Fruit fly (Drosophila melanogaster) whole organism, adult: ENCODE results near the gene Creld.

Source experiments
- CG11617 ChIP-seq: fragments of 200-800 bp; sonication (Bioruptor generic); optimal IDR thresholded peaks from 2 replicates; lab custom pipeline; 2017; ENCODE audit warnings: mild to moderate bottlenecking, missing biosample characterization, missing genetic modification reagents, missing genetic modification characterization
- CG12768 ChIP-seq: fragments of 200-800 bp; sonication (Bioruptor generic); optimal IDR thresholded peaks from 2 replicates; lab custom pipeline; 2017; ENCODE audit warnings: missing biosample characterization, missing genetic modification characterization, mild to moderate bottlenecking, moderate library complexity, missing genetic modification reagents
- CG14711 ChIP-seq: fragments of 200-800 bp; sonication (Bioruptor generic); optimal IDR thresholded peaks from 2 replicates; lab custom pipeline; 2018; ENCODE audit warnings: missing biosample characterization, mild to moderate bottlenecking, missing genetic modification characterization, moderate library complexity
- CG1620 ChIP-seq: fragments of 200-800 bp; sonication (Bioruptor generic); optimal IDR thresholded peaks from 2 replicates; lab custom pipeline; 2016; ENCODE audit warnings: missing biosample characterization, missing genetic modification characterization
- CG33017 ChIP-seq: fragments of 200-800 bp; sonication (Bioruptor generic); optimal IDR thresholded peaks from 2 replicates; lab custom pipeline; 2018; ENCODE audit warnings: missing biosample characterization, mild to moderate bottlenecking, missing genetic modification characterization, moderate library complexity
- CG7045 ChIP-seq: fragments of 200-800 bp; sonication (Bioruptor generic); optimal IDR thresholded peaks from 2 replicates; lab custom pipeline; 2017; ENCODE audit warnings: missing biosample characterization, mild to moderate bottlenecking, missing genetic modification characterization
- Clk ChIP-seq: fragments of 200-800 bp; sonication (Bioruptor generic); optimal IDR thresholded peaks from 2 replicates; lab custom pipeline; 2017; ENCODE audit warnings: missing biosample characterization, missing genetic modification characterization
- Crg-1 ChIP-seq: fragments of 200-800 bp; sonication (Bioruptor generic); optimal IDR thresholded peaks from 2 replicates; lab custom pipeline; 2016; ENCODE audit warnings: missing biosample characterization, missing genetic modification characterization
- Hr96 ChIP-seq: fragments of 200-800 bp; sonication (Bioruptor generic); optimal IDR thresholded peaks from 2 replicates; lab custom pipeline; 2016; ENCODE audit warnings: missing biosample characterization, missing genetic modification characterization
- Mnt ChIP-seq: fragments of 200-800 bp; sonication (Bioruptor generic); optimal IDR thresholded peaks from 2 replicates; lab custom pipeline; 2016; ENCODE audit warnings: missing biosample characterization, mild to moderate bottlenecking, missing genetic modification characterization
- cnc ChIP-seq, 2 experiments: fragments of >200 bp; optimal IDR thresholded peaks; 2 replicates each; lab custom pipeline; 2017
- ovo ChIP-seq: fragments of 200-800 bp; sonication (Bioruptor generic); optimal IDR thresholded peaks from 2 replicates; lab custom pipeline; 2016; ENCODE audit warnings: missing biosample characterization, missing genetic modification characterization
- pad ChIP-seq: fragments of 200-800 bp; sonication (Bioruptor generic); optimal IDR thresholded peaks from 3 replicates; lab custom pipeline; 2017; ENCODE audit warnings: missing biosample characterization, missing genetic modification characterization, mild to moderate bottlenecking, moderate library complexity, missing genetic modification reagents
- tj ChIP-seq: fragments of 200-800 bp; sonication (Bioruptor generic); optimal IDR thresholded peaks from 3 replicates; lab custom pipeline; 2017; ENCODE audit warnings: missing biosample characterization, mild to moderate bottlenecking, missing genetic modification characterization, moderate library complexity

DNA sequence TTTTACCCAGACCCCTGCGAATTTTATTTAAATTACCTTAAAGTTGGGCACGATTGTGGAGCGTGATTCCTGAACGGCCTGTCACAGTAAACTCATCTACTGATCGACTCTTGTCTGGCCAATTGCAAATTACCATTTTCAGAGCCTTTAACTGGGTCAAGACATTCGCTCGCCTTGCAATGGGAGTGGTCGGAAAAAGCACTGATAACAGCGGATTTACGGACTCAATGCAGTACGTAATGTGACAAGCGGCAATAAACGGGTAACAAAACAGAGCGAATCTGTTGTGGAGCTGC lies 33.9 kb downstream of the Creld start:
- TF ChIP-seq CG12768 (GFP tag; lab: Kevin White, UChicago) (no peak), tj (no peak), CG11617 (no peak), CG14711 (tag; lab: Kevin White, UChicago) (no peak), pad (GFP tag; lab: Kevin White, UChicago) (no peak), Crg-1 (no peak), Hr96 (GFP tag; lab: Kevin White, UChicago) (no peak), CG1620 (no peak), CG33017 (tag; lab: Kevin White, UChicago) (no peak), ovo (GFP tag; lab: Kevin White, UChicago) (no peak), Clk (no peak), cnc (optimal IDR thresholded peaks at IDR 0.05; lab: Kevin White, UChicago) (no peak), Mnt (no peak), CG7045 (GFP tag; lab: Kevin White, UChicago) (no peak)
